Worm (Caenorhabditis elegans): ENCODE measurements around the gene C05C12.6.

C05C12.6 gene

DNA sequence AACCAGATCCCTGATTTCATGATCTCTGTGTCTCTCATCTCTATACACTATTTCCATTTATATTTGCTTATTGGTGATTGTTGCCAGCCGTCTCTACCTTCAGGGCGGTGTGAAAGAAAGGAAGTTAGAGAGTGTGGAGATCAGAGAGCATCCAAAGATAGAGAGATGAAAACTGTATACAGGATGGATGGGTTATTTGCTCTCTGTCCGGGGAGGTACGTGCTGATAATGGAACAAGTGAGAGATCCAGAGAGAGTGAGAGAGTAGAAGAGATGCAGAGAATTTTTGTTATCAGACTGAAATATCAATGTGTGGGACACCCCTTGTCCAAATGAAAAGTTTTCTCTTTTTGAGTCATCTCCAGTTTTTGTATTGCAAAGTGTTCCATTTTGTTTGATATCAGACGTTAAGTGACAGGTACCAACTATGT, 42.8 kb upstream of the C05C12.6 start (continued):
- TF ChIP-seq lsy-2 (tag; optimal IDR thresholded peaks at IDR 0.05) (no peak), F13H6.1 (tag; optimal IDR thresholded peaks at IDR 0.05) (peak; percentile 84), mab-5 (tag; optimal IDR thresholded peaks at IDR 0.05) (no peak), unc-39 (tag; optimal IDR thresholded peaks at IDR 0.05) (no peak), unc-62 (GFP tag; optimal IDR thresholded peaks at IDR 0.05) (no peak), zag-1 (tag; optimal IDR thresholded peaks at IDR 0.05) (no peak), elt-3 (tag; optimal IDR thresholded peaks at IDR 0.05) (no peak), nhr-129 (tag; optimal IDR thresholded peaks at IDR 0.05) (peak; percentile 17)

DNA sequence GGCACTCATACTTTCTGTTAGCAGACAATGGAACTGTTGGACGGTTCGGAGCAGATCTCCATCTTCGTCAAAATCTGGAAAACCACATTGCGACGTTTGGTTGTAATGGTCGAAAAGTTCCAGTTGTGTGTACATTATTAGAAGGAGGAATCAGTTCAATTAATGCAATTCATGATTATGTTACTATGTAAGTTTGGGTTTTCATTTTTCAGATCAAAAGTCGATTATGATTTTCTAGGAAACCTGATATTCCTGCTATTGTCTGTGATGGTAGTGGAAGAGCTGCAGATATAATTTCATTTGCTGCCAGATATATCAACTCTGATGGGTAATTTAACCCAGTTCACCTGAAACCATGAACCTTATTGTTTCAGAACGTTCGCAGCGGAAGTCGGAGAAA, 34.8 kb upstream of the C05C12.6 start:
- TF ChIP-seq nhr-129 (tag; optimal IDR thresholded peaks at IDR 0.05): no peak
- TF ChIP-seq sem-4 (tag; optimal IDR thresholded peaks at IDR 0.05): no peak
- no peak for TF ChIP-seq nhr-21 (tag; optimal IDR thresholded peaks at IDR 0.05)
- no peak for TF ChIP-seq ceh-16 (tag; optimal IDR thresholded peaks at IDR 0.05)
- no peak for TF ChIP-seq lsy-2 (tag; optimal IDR thresholded peaks at IDR 0.05)
- no peak for TF ChIP-seq mab-5 (tag; optimal IDR thresholded peaks at IDR 0.05)
- TF ChIP-seq unc-39 (tag; optimal IDR thresholded peaks at IDR 0.05): no peak
- no peak for TF ChIP-seq snpc-4 (tag; optimal IDR thresholded peaks at IDR 0.05)
- TF ChIP-seq ztf-11 (tag; optimal IDR thresholded peaks at IDR 0.05): no peak
- TF ChIP-seq ztf-1 (GFP tag; conservative IDR thresholded peaks at IDR 0.05): no peak
- TF ChIP-seq nhr-12 (tag; optimal IDR thresholded peaks at IDR 0.05): no peak
- TF ChIP-seq skn-1 (tag; optimal IDR thresholded peaks at IDR 0.05): no peak
- TF ChIP-seq unc-62 (GFP tag; optimal IDR thresholded peaks at IDR 0.05): no peak
- no peak for TF ChIP-seq sma-3 (GFP tag; optimal IDR thresholded peaks at IDR 0.05)
- no peak for TF ChIP-seq lin-13 (GFP tag; optimal IDR thresholded peaks at IDR 0.05)
- TF ChIP-seq gmeb-1 (tag; optimal IDR thresholded peaks at IDR 0.05): no peak
- no peak for TF ChIP-seq blmp-1 (tag; optimal IDR thresholded peaks at IDR 0.05; ENCODE audit: insufficient read depth)
- no peak for TF ChIP-seq mbf-1 (tag; optimal IDR thresholded peaks at IDR 0.05)

DNA sequence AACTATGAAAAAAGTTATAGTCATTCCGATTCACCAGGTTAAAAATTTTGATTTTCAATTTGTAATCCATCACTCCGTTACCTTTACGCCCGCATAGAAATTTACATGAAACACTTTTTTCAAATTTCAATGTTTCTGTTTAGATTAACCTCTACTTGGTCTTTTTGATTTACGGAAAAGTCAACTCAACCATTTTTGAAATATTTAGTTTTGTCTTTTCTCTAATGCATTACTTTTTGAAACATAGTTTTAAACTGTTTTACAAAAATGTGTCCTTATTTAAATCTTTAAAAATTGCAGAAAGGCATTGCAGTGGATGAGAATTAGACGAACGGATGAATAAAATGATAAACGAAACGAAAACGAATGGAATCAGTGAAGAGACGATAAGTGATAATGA, 31.9 kb upstream of the C05C12.6 start, which contains the start of gene gtl-2:
Gene gtl-2 (plus strand): TSS at position 301 of the 400 bp plus-strand sequence.
- no peak for TF ChIP-seq lin-39 (tag; optimal IDR thresholded peaks at IDR 0.05)
- TF ChIP-seq sma-3 (GFP tag; optimal IDR thresholded peaks at IDR 0.05): no peak
- no peak for TF ChIP-seq elt-3 (tag; optimal IDR thresholded peaks at IDR 0.05)
- no peak for TF ChIP-seq ztf-11 (tag; optimal IDR thresholded peaks at IDR 0.05)
- TF ChIP-seq lin-11 (tag; optimal IDR thresholded peaks at IDR 0.05): no peak
- no peak for TF ChIP-seq mdl-1 (tag; optimal IDR thresholded peaks at IDR 0.05)
- no peak for TF ChIP-seq ceh-82 (tag; optimal IDR thresholded peaks at IDR 0.05)
- no peak for TF ChIP-seq lin-13 (GFP tag; optimal IDR thresholded peaks at IDR 0.05)
- TF ChIP-seq nhr-129 (tag; optimal IDR thresholded peaks at IDR 0.05): no peak
- TF ChIP-seq nhr-11 (tag; optimal IDR thresholded peaks at IDR 0.05): no peak
- no peak for TF ChIP-seq egl-27 (tag; optimal IDR thresholded peaks at IDR 0.05)
- TF ChIP-seq alr-1 (tag; optimal IDR thresholded peaks at IDR 0.05): no peak
- no peak for TF ChIP-seq ztf-4 (tag; optimal IDR thresholded peaks at IDR 0.05)
- no peak for TF ChIP-seq lsy-2 (tag; optimal IDR thresholded peaks at IDR 0.05)

DNA sequence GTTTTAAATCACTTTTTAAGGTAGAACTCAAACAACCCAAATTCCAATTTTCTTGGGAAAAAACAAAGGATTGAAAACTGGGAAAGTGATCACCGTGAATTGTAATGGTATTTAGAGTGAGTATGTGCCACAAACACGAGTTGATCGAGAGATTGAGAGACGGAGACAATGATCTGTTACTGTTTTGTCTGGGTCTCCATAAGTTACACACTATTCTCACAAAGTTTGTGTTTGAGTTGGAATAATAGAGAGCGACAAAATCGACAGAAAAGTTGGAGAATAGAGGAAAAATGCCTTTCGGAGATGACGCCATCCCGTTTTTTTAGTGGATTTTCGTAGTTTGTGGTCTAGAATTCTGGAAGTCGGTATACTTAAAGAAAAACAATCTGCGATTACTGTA, 30.0 kb upstream of the C05C12.6 start, which contains the start of gene nhr-7:
Gene nhr-7 (minus strand): TSS at position 101 of the 400 bp plus-strand sequence.
- TF ChIP-seq nhr-129 (tag; optimal IDR thresholded peaks at IDR 0.05): peak; percentile 32
- TF ChIP-seq sem-4 (tag; optimal IDR thresholded peaks at IDR 0.05): no peak

DNA sequence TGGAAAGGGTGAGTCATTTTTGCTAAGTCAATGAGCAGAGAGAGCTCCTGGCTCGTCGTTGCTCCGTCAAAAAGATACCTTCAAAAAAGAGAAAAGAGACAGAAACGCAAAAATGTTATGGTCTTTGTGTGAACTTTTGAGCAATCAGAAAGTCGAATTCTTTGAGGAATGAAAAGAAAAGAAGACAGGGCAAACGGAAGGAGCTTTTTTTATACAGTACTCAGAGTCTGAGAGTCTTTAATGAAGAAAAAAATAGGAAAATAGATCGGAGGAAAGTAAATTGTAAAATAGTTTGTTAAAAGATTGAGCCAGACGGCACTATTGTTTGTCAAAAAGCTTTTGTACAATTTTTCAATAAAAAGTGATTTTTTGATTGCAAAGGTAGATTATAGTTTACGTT, 28.2 kb upstream of the C05C12.6 start:
- TF ChIP-seq F13H6.1 (tag; optimal IDR thresholded peaks at IDR 0.05) (peak; percentile 57), snpc-4 (tag; optimal IDR thresholded peaks at IDR 0.05) (no peak), nhr-21 (tag; optimal IDR thresholded peaks at IDR 0.05) (no peak), lin-39 (tag; optimal IDR thresholded peaks at IDR 0.05) (no peak), sem-4 (tag; optimal IDR thresholded peaks at IDR 0.05) (no peak), ceh-82 (tag; optimal IDR thresholded peaks at IDR 0.05) (no peak)

DNA sequence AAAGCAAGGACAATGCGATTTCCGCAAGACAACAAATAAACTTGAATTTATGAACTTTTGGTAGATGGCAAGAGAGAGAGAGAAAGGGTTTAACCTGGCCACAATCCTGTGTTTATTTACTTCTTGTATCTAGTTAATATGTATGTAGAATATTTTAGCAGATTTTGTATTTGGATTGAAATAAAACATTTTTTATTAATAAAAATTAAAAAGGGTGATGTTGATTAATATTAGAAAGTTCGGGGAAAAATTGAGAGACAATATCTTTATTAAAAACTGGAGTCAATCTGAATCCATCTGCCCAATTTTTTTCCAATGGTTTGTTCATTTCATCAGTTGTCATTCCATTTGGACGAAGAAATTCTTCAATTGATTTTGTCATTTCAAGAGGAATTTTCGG, 24.8 kb upstream of the C05C12.6 start, which contains the start of gene col-127:
Gene col-127 (minus strand): TSS at position 101 of the 400 bp plus-strand sequence.
- TF ChIP-seq ZK546.5 (tag; optimal IDR thresholded peaks at IDR 0.05): no peak
- TF ChIP-seq elt-3 (tag; optimal IDR thresholded peaks at IDR 0.05): no peak
- no peak for TF ChIP-seq fos-1 (tag; optimal IDR thresholded peaks at IDR 0.05)
- TF ChIP-seq Y55F3AM.14 (GFP tag; optimal IDR thresholded peaks at IDR 0.05): no peak
- TF ChIP-seq blmp-1 (tag; optimal IDR thresholded peaks at IDR 0.05; ENCODE audit: insufficient read depth): no peak
- TF ChIP-seq sem-4 (tag; optimal IDR thresholded peaks at IDR 0.05): no peak
- no peak for TF ChIP-seq nhr-77 (tag; optimal IDR thresholded peaks at IDR 0.05)
- TF ChIP-seq zag-1 (tag; optimal IDR thresholded peaks at IDR 0.05): no peak
